Fruit fly (Drosophila melanogaster) whole organism, embryonic: ENCODE measurements around the gene Dpm3.
A peak's percentile ranks its signal among the peaks of the same experiment; 100 is the strongest.

Source experiments
- CG10321 ChIP-seq: fragments of 200-800 bp; sonication (Bioruptor generic); IDR thresholded peaks from 2 replicates; pipeline ENCODE4 v1.3.6; 2022; ENCODE audit warnings: missing biosample characterization, missing genetic modification characterization
- CG10431 ChIP-seq: fragments of 200-800 bp; sonication (Bioruptor generic); optimal IDR thresholded peaks from 3 replicates; lab custom pipeline; 2018; ENCODE audit warnings: missing biosample characterization, mild to moderate bottlenecking, missing genetic modification characterization
- CG11504 ChIP-seq: fragments of 200-800 bp; sonication (Bioruptor generic); optimal IDR thresholded peaks from 3 replicates; lab custom pipeline; 2019; ENCODE audit warnings: missing biosample characterization, mild to moderate bottlenecking, missing genetic modification characterization, moderate library complexity
- CG12391 ChIP-seq: fragments of 200-800 bp; sonication (Bioruptor generic); optimal IDR thresholded peaks from 3 replicates; lab custom pipeline; 2018; ENCODE audit warnings: missing biosample characterization, mild to moderate bottlenecking, missing genetic modification characterization, moderate library complexity
- CG13287 ChIP-seq: fragments of 200-800 bp; sonication (Bioruptor generic); IDR thresholded peaks from 2 replicates; pipeline ENCODE4 v1.3.6; 2022; ENCODE audit warnings: missing biosample characterization, missing genetic modification characterization; ENCODE audit not compliant: partially characterized antibody
- CG14441 ChIP-seq: fragments of 200-800 bp; sonication (Bioruptor generic); IDR thresholded peaks from 2 replicates; pipeline ENCODE4 v1.3.6; 2022; ENCODE audit warnings: missing biosample characterization, missing genetic modification characterization
- CG1603 ChIP-seq: fragments of 200-800 bp; sonication (Bioruptor generic); optimal IDR thresholded peaks from 2 replicates; lab custom pipeline; 2019; ENCODE audit warnings: missing biosample characterization, mild to moderate bottlenecking, missing genetic modification characterization, moderate library complexity
- CG16813 ChIP-seq: fragments of 200-800 bp; sonication (Bioruptor generic); IDR thresholded peaks from 3 replicates; pipeline ENCODE4 v1.3.6; 2022; ENCODE audit warnings: missing biosample characterization, missing genetic modification characterization; ENCODE audit not compliant: partially characterized antibody
- CG2120 ChIP-seq: fragments of 200-800 bp; sonication (Bioruptor generic); optimal IDR thresholded peaks from 3 replicates; lab custom pipeline; 2016; ENCODE audit warnings: missing biosample characterization, missing genetic modification characterization
- CG30403 ChIP-seq: fragments of 200-800 bp; sonication (Bioruptor generic); optimal IDR thresholded peaks from 3 replicates; lab custom pipeline; 2016; ENCODE audit warnings: missing biosample characterization, missing genetic modification characterization
- CG3995 ChIP-seq: fragments of 200-800 bp; sonication (Bioruptor generic); optimal IDR thresholded peaks from 3 replicates; lab custom pipeline; 2016; ENCODE audit warnings: missing biosample characterization, missing genetic modification characterization
- CG6654 ChIP-seq: fragments of 200-800 bp; sonication (Bioruptor generic); optimal IDR thresholded peaks from 2 replicates; lab custom pipeline; 2017; ENCODE audit warnings: missing biosample characterization, mild to moderate bottlenecking, missing genetic modification characterization
- CG6683 ChIP-seq: fragments of 200-800 bp; sonication (Bioruptor generic); optimal IDR thresholded peaks from 2 replicates; lab custom pipeline; 2017; ENCODE audit warnings: missing biosample characterization, mild to moderate bottlenecking, missing genetic modification characterization, missing genetic modification reagents
- CG7963 ChIP-seq: fragments of 200-800 bp; sonication (Bioruptor generic); IDR thresholded peaks from 3 replicates; pipeline ENCODE4 v1.3.6; 2022; ENCODE audit warnings: missing biosample characterization, missing genetic modification characterization; ENCODE audit not compliant: partially characterized antibody
- CG8281 ChIP-seq: fragments of 200-800 bp; sonication (Bioruptor generic); optimal IDR thresholded peaks from 2 replicates; lab custom pipeline; 2018; ENCODE audit warnings: missing biosample characterization, mild to moderate bottlenecking, missing genetic modification characterization, moderate library complexity
- CG8944 ChIP-seq: fragments of 200-800 bp; sonication (Bioruptor generic); optimal IDR thresholded peaks from 3 replicates; lab custom pipeline; 2016; ENCODE audit warnings: missing biosample characterization, missing genetic modification characterization
- CG9609 ChIP-seq: fragments of 200-800 bp; sonication (Bioruptor generic); optimal IDR thresholded peaks from 3 replicates; lab custom pipeline; 2016; ENCODE audit warnings: missing biosample characterization, missing genetic modification characterization
- Deaf1 ChIP-seq: fragments of 200-800 bp; optimal IDR thresholded peaks from 3 replicates; lab custom pipeline; 2019; ENCODE audit warnings: missing biosample characterization, mild to moderate bottlenecking, missing genetic modification characterization, moderate library complexity
- E2f2 ChIP-seq: fragments of 200-800 bp; sonication (Bioruptor generic); IDR thresholded peaks from 2 replicates; pipeline ENCODE4 v1.3.6; 2022; ENCODE audit warnings: missing biosample characterization, missing genetic modification characterization
- Ets97D ChIP-seq: fragments of 200-800 bp; sonication (Bioruptor generic); optimal IDR thresholded peaks from 3 replicates; lab custom pipeline; 2016; ENCODE audit warnings: missing biosample characterization, missing genetic modification characterization
- GATAe ChIP-seq: fragments of 200-800 bp; sonication (Bioruptor generic); conservative IDR thresholded peaks from 2 replicates; pipeline ENCODE4 v1.3.6; 2022; ENCODE audit warnings: missing biosample characterization, missing genetic modification characterization
- Meics ChIP-seq: fragments of 200-800 bp; sonication (Bioruptor generic); optimal IDR thresholded peaks from 2 replicates; lab custom pipeline; 2017; ENCODE audit warnings: missing biosample characterization, mild to moderate bottlenecking, missing genetic modification characterization
- Oaz ChIP-seq: fragments of 200-800 bp; sonication (Bioruptor generic); IDR thresholded peaks from 2 replicates; pipeline ENCODE4 v1.3.6; 2022; ENCODE audit warnings: missing biosample characterization, missing genetic modification characterization
- PHDP ChIP-seq: fragments of 200-800 bp; sonication (Bioruptor generic); optimal IDR thresholded peaks from 3 replicates; lab custom pipeline; 2018; ENCODE audit warnings: missing biosample characterization, mild to moderate bottlenecking, missing genetic modification characterization, moderate library complexity
- Scr ChIP-seq: fragments of 200-800 bp; sonication (Bioruptor generic); IDR thresholded peaks from 2 replicates; pipeline ENCODE4 v1.3.6; 2022; ENCODE audit warnings: missing biosample characterization, missing genetic modification characterization; ENCODE audit not compliant: partially characterized antibody
- Usf ChIP-seq: fragments of 200-800 bp; sonication (Bioruptor generic); optimal IDR thresholded peaks from 2 replicates; lab custom pipeline; 2017; ENCODE audit warnings: missing genotype, missing biosample characterization, missing genetic modification characterization
- ara ChIP-seq: fragments of 200-800 bp; sonication (Bioruptor generic); IDR thresholded peaks from 2 replicates; pipeline ENCODE4 v1.3.6; 2022; ENCODE audit warnings: missing biosample characterization, missing genetic modification characterization
- az2 ChIP-seq: fragments of 200-800 bp; sonication (Bioruptor generic); optimal IDR thresholded peaks from 3 replicates; lab custom pipeline; 2016; ENCODE audit warnings: missing biosample characterization, missing genetic modification characterization
- bigmax ChIP-seq: fragments of 200-800 bp; sonication (Bioruptor generic); optimal IDR thresholded peaks from 2 replicates; lab custom pipeline; 2018; ENCODE audit warnings: missing biosample characterization, mild to moderate bottlenecking, missing genetic modification characterization
- br ChIP-seq: fragments of >200 bp; optimal IDR thresholded peaks from 2 replicates; lab custom pipeline; 2017
- dan ChIP-seq: fragments of 200-800 bp; sonication (Bioruptor generic); IDR thresholded peaks from 2 replicates; pipeline ENCODE4 v1.3.6; 2022; ENCODE audit warnings: missing biosample characterization, missing genetic modification characterization
- dm ChIP-seq: fragments of 200-800 bp; sonication (Bioruptor generic); optimal IDR thresholded peaks from 3 replicates; lab custom pipeline; 2016; ENCODE audit warnings: missing biosample characterization, missing genetic modification characterization
- en ChIP-seq: fragments of 200-800 bp; sonication (Bioruptor generic); optimal IDR thresholded peaks from 2 replicates; lab custom pipeline; 2016; ENCODE audit warnings: missing biosample characterization, missing genetic modification characterization
- exex ChIP-seq: fragments of 200-800 bp; sonication (Bioruptor generic); optimal IDR thresholded peaks from 4 replicates; lab custom pipeline; 2018; ENCODE audit warnings: missing biosample characterization, mild to moderate bottlenecking, missing genetic modification characterization, moderate library complexity
- gsb-n ChIP-seq: fragments of 200-800 bp; sonication (Bioruptor generic); optimal IDR thresholded peaks from 3 replicates; lab custom pipeline; 2018; ENCODE audit warnings: missing biosample characterization, mild to moderate bottlenecking, missing genetic modification characterization
- lola ChIP-seq, 3 experiments: fragments of >200 bp in 2 of 3; fragments of 200-800 bp in 1 of 3; sonication (Bioruptor generic) in 1 of 3; optimal IDR thresholded peaks; 2 replicates each; lab custom pipeline; 2017 to 2019; ENCODE audit warnings: missing biosample characterization in 3 of 3, missing genetic modification characterization in 3 of 3, mild to moderate bottlenecking in 1 of 3, moderate library complexity in 1 of 3
- luna ChIP-seq: fragments of 200-800 bp; sonication (Bioruptor generic); optimal IDR thresholded peaks from 2 replicates; lab custom pipeline; 2016; ENCODE audit warnings: missing biosample characterization, missing genetic modification characterization
- nerfin-2 ChIP-seq: fragments of 200-800 bp; sonication (Bioruptor generic); IDR thresholded peaks from 2 replicates; pipeline ENCODE4 v1.3.6; 2022; ENCODE audit warnings: missing biosample characterization, missing genetic modification characterization; ENCODE audit not compliant: partially characterized antibody
- odd ChIP-seq: fragments of 200-800 bp; sonication (Bioruptor generic); optimal IDR thresholded peaks from 2 replicates; lab custom pipeline; 2017; ENCODE audit warnings: missing biosample characterization, mild to moderate bottlenecking, missing genetic modification characterization
- peb ChIP-seq: fragments of 200-800 bp; sonication (Bioruptor generic); IDR thresholded peaks from 2 replicates; pipeline ENCODE4 v1.3.6; 2022; ENCODE audit warnings: missing biosample characterization, missing genetic modification characterization
- psq ChIP-seq: fragments of 200-800 bp; sonication (Bioruptor generic); optimal IDR thresholded peaks from 2 replicates; lab custom pipeline; 2017; ENCODE audit warnings: missing biosample characterization, missing genetic modification characterization
- sens-2 ChIP-seq: fragments of 200-800 bp; sonication (Bioruptor generic); IDR thresholded peaks from 2 replicates; pipeline ENCODE4 v1.3.6; 2022; ENCODE audit warnings: missing biosample characterization, missing genetic modification characterization
- sim ChIP-seq: fragments of 200-800 bp; sonication (Bioruptor generic); IDR thresholded peaks from 2 replicates; pipeline ENCODE4 v1.3.6; 2022; ENCODE audit warnings: missing biosample characterization, missing genetic modification characterization
- slp2 ChIP-seq: fragments of 200-800 bp; sonication (Bioruptor generic); optimal IDR thresholded peaks from 2 replicates; lab custom pipeline; 2016; ENCODE audit warnings: missing biosample characterization, missing genetic modification characterization
- sob ChIP-seq: fragments of 200-800 bp; sonication (Bioruptor generic); IDR thresholded peaks from 2 replicates; pipeline ENCODE4 v1.3.6; 2022; ENCODE audit warnings: missing biosample characterization, missing genetic modification characterization
- tll ChIP-seq, 2 experiments: fragments of 200-800 bp in 1 of 2; fragments of >200 bp in 1 of 2; sonication (Bioruptor generic) in 1 of 2; optimal IDR thresholded peaks; 2 replicates each; lab custom pipeline; 2017 to 2019; ENCODE audit warnings: missing biosample characterization in 2 of 2, missing genetic modification characterization in 2 of 2, mild to moderate bottlenecking in 1 of 2, moderate library complexity in 1 of 2
- twi ChIP-seq: fragments of 200-800 bp; optimal IDR thresholded peaks from 2 replicates; lab custom pipeline; 2019; ENCODE audit warnings: missing biosample characterization, mild to moderate bottlenecking, missing genetic modification characterization, moderate library complexity
- zen2 ChIP-seq: fragments of 200-800 bp; sonication (Bioruptor generic); IDR thresholded peaks from 3 replicates; pipeline ENCODE4 v1.3.6; 2022; ENCODE audit warnings: missing biosample characterization, missing genetic modification characterization; ENCODE audit not compliant: partially characterized antibody
- zf30C ChIP-seq: fragments of 200-800 bp; sonication (Bioruptor generic); optimal IDR thresholded peaks from 3 replicates; lab custom pipeline; 2018; ENCODE audit warnings: missing biosample characterization, mild to moderate bottlenecking, missing genetic modification characterization

Gene Dpm3

DNA sequence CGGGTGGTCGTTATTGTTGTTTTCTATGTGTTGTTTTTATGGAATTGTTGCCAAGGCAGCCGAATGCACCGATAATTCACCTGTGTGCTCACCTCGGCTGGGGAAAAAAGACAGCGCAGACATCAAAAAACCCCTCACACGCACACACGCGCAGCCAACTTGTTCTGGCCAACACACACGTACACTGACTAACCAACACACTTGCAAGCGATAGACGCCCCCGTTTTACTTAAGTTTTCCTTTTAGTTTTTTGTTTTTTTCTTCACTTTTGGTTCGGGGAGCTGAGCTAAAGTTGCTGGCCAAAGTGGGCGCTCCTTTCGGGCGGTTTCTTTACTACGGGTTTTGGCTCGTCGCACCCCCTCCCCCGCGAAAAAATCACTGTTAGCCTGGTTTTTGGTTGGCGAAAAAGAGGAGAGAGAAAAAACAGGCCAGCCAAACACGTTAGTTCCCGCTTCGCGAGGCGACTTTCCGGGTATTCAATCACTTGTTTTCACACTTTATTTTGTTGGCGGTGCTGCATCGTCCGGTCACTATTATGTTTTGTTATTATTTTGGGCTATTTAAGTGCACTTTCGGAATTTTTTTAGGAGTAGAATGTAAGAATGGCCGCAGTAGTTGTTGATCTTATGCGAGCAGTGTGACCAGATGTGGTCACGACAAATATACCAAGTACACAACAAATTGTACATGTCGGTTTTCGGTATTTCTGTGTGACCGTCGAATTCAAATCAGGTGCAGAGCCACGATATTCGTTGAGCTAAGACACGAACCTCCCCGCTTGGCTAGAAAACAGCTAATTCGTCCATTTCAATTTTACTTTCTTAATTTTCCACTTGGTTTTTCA lies 31.7 kb upstream of the Dpm3 start, which contains the start of gene yrt (continued):
- TF ChIP-seq CG10431 (no peak), zen2 (GFP tag; lab: Robert Waterston, UW) (no peak), sim (GFP tag; lab: Robert Waterston, UW) (no peak), Usf (GFP tag; lab: Kevin White, UChicago) (no peak), CG30403 (no peak), slp2 (no peak), CG8281 (tag; lab: Kevin White, UChicago) (no peak), CG10321 (GFP tag; lab: Robert Waterston, UW) (no peak), PHDP (tag; lab: Kevin White, UChicago) (no peak), CG12391 (peak; percentile 19), en (GFP tag; lab: Kevin White, UChicago) (no peak), CG14441 (GFP tag; lab: Robert Waterston, UW) (no peak), CG9609 (GFP tag; lab: Kevin White, UChicago) (no peak), CG16813 (GFP tag; lab: Robert Waterston, UW) (0 out of 3 replicates have a peak, but pooled peaks have one; percentile 14), twi (tag; lab: Kevin White, UChicago) (no peak), nerfin-2 (GFP tag; lab: Robert Waterston, UW) (no peak), sens-2 (no peak), exex (tag; lab: Kevin White, UChicago) (no peak), sob (GFP tag; lab: Robert Waterston, UW) (no peak), bigmax (no peak), Meics (GFP tag; lab: Kevin White, UChicago) (no peak), CG7963 (GFP tag; lab: Robert Waterston, UW) (no peak), CG8944 (GFP tag; lab: Kevin White, UChicago) (no peak), CG3995 (GFP tag; lab: Kevin White, UChicago) (no peak), CG1603 (peak; percentile 72), CG2120 (no peak), dan (GFP tag; lab: Robert Waterston, UW) (no peak), GATAe (no peak), Oaz (no peak), E2f2 (GFP tag; lab: Robert Waterston, UW) (peak; percentile 59), peb (GFP tag; lab: Robert Waterston, UW) (no peak), psq (no peak), CG6654 (GFP tag; lab: Kevin White, UChicago) (no peak), Deaf1 (tag; lab: Kevin White, UChicago) (no peak), odd (GFP tag; lab: Kevin White, UChicago) (no peak), dm (GFP tag; lab: Kevin White, UChicago) (no peak), CG6683 (GFP tag; lab: Kevin White, UChicago) (no peak), zf30C (GFP tag; lab: Kevin White, UChicago) (no peak), br (no peak), luna (GFP tag; lab: Kevin White, UChicago) (no peak), CG13287 (peak; percentile 44), Scr (GFP tag; lab: Robert Waterston, UW) (no peak; the same call in 1 of the 2 replicates), CG11504 (tag; lab: Kevin White, UChicago) (peak; percentile 42), ara (no peak), tll (GFP tag; optimal IDR thresholded peaks at IDR 0.05; lab: Kevin White, UChicago) (no peak), az2 (no peak), Ets97D (peak; percentile 67), lola (GFP tag; optimal IDR thresholded peaks at IDR 0.05; lab: Kevin White, UChicago) (no peak), gsb-n (tag; lab: Kevin White, UChicago) (no peak)
